Fruit fly (Drosophila melanogaster) Kc167 (cell line): ENCODE results near the gene snu.

Source experiments
- Sin3A ChIP-seq: fragments of >200 bp; optimal IDR thresholded peaks from 2 replicates; lab custom pipeline; 2018; ENCODE audit warnings: missing external identifiers
- h ChIP-seq: fragments of >200 bp; optimal IDR thresholded peaks from 3 replicates; lab custom pipeline; 2018; ENCODE audit warnings: missing external identifiers
- insv ChIP-seq: fragments of >200 bp; optimal IDR thresholded peaks from 3 replicates; lab custom pipeline; 2018; ENCODE audit warnings: missing external identifiers
- psq ChIP-seq: fragments of >200 bp; optimal IDR thresholded peaks from 2 replicates; lab custom pipeline; 2017; ENCODE audit warnings: missing external identifiers
- ttk ChIP-seq: sonication (Bioruptor generic); optimal IDR thresholded peaks from 2 replicates; lab custom pipeline; 2017; ENCODE audit warnings: missing external identifiers

- TF ChIP-seq psq (lab: Kevin White, UChicago): no peak
- no peak for TF ChIP-seq h (lab: Kevin White, UChicago)
- TF ChIP-seq insv (lab: Kevin White, UChicago): no peak
- TF ChIP-seq Sin3A (lab: Kevin White, UChicago): no peak
- TF ChIP-seq ttk (lab: Kevin White, UChicago): no peak
Observed at dm6 chr3R:28630861-28631260, 44.0 kb upstream of the snu start.
